Worm (Caenorhabditis elegans) whole organism, L2 larva: ENCODE results near the gene aat-3.

Source experiments
- C34F6.9 ChIP-seq: fragments of 150-350 bp; optimal IDR thresholded peaks from 2 replicates; lab custom pipeline; 2014; ENCODE audit warnings: missing biosample characterization, missing genetic modification characterization
- F13H6.1 ChIP-seq: sonication (generic microtip); optimal IDR thresholded peaks from 2 replicates; lab custom pipeline; 2016; ENCODE audit warnings: missing genetic modification characterization, missing compliant biosample characterization
- Y55F3AM.14 ChIP-seq: fragments of 200-800 bp; sonication (Bioruptor generic); optimal IDR thresholded peaks from 2 replicates; lab custom pipeline; 2018; ENCODE audit warnings: mild to moderate bottlenecking, missing genetic modification characterization, missing compliant biosample characterization
- aly-2 ChIP-seq: fragments of 150-350 bp; optimal IDR thresholded peaks from 2 replicates; lab custom pipeline; 2014; ENCODE audit warnings: missing biosample characterization, missing genetic modification characterization
- ama-1 ChIP-seq: fragments of 150-350 bp; optimal IDR thresholded peaks from 2 replicates; lab custom pipeline; 2018; ENCODE audit warnings: inconsistent platforms
- blmp-1 ChIP-seq: sonication (generic microtip); optimal IDR thresholded peaks from 2 replicates; lab custom pipeline; 2017; ENCODE audit warnings: missing genetic modification characterization, mild to moderate bottlenecking, missing compliant biosample characterization, antibody characterized with exemption, moderate library complexity; ENCODE audit not compliant: insufficient read depth
- ceh-16 ChIP-seq: fragments of 150-350 bp; optimal IDR thresholded peaks from 2 replicates; lab custom pipeline; 2014; ENCODE audit warnings: missing biosample characterization, missing genetic modification characterization
- ceh-82 ChIP-seq: fragments of 150-350 bp; optimal IDR thresholded peaks from 2 replicates; lab custom pipeline; 2014; ENCODE audit warnings: missing biosample characterization, missing genetic modification characterization
- crh-2 ChIP-seq: sonication (generic microtip); optimal IDR thresholded peaks from 2 replicates; lab custom pipeline; 2017; ENCODE audit warnings: missing biosample characterization, missing genetic modification characterization
- dmd-4 ChIP-seq: sonication (generic microtip); optimal IDR thresholded peaks from 2 replicates; lab custom pipeline; 2017; ENCODE audit warnings: missing biosample characterization, missing genetic modification characterization
- egl-27 ChIP-seq: sonication (generic microtip); optimal IDR thresholded peaks from 3 replicates; lab custom pipeline; 2017; ENCODE audit warnings: missing biosample characterization, missing genetic modification reagents, missing genetic modification characterization
- elt-3 ChIP-seq: sonication (generic microtip); optimal IDR thresholded peaks from 2 replicates; lab custom pipeline; 2017; ENCODE audit warnings: missing biosample characterization, missing genetic modification characterization
- fos-1 ChIP-seq: fragments of 150-350 bp; optimal IDR thresholded peaks from 2 replicates; lab custom pipeline; 2014; ENCODE audit warnings: missing biosample characterization, missing genetic modification characterization
- gmeb-1 ChIP-seq: fragments of 150-350 bp; optimal IDR thresholded peaks from 2 replicates; lab custom pipeline; 2014; ENCODE audit warnings: missing biosample characterization, missing genetic modification characterization
- lin-11 ChIP-seq: fragments of 150-350 bp; sonication (generic microtip); optimal IDR thresholded peaks from 2 replicates; lab custom pipeline; 2014; ENCODE audit warnings: missing biosample characterization, missing genetic modification characterization, inconsistent platforms, mixed read lengths
- lin-13 ChIP-seq: fragments of 150-350 bp; optimal IDR thresholded peaks from 2 replicates; lab custom pipeline; 2014; ENCODE audit warnings: missing biosample characterization, missing genetic modification reagents, missing genetic modification characterization
- lin-39 ChIP-seq: fragments of 150-350 bp; optimal IDR thresholded peaks from 2 replicates; lab custom pipeline; 2014; ENCODE audit warnings: missing biosample characterization, missing genetic modification reagents, missing genetic modification characterization
- lsy-2 ChIP-seq, 2 experiments: fragments of 150-350 bp in 1 of 2; sonication (generic microtip) in 1 of 2; optimal IDR thresholded peaks; 2 replicates each; lab custom pipeline; 2014 to 2017; ENCODE audit warnings: missing biosample characterization in 2 of 2, missing genetic modification characterization in 2 of 2
- mdl-1 ChIP-seq, 2 experiments: fragments of 150-350 bp in 1 of 2; sonication (generic microtip) in 1 of 2; optimal IDR thresholded peaks; 2 replicates each; lab custom pipeline; 2017; ENCODE audit warnings: missing biosample characterization in 2 of 2, missing genetic modification characterization in 2 of 2
- nhr-10 ChIP-seq: sonication (generic microtip); optimal IDR thresholded peaks from 2 replicates; lab custom pipeline; 2017; ENCODE audit warnings: missing biosample characterization, missing genetic modification characterization
- nhr-11 ChIP-seq: fragments of 150-350 bp; optimal IDR thresholded peaks from 2 replicates; lab custom pipeline; 2014; ENCODE audit warnings: missing biosample characterization, missing genetic modification characterization
- nhr-12 ChIP-seq: fragments of 150-350 bp; optimal IDR thresholded peaks from 2 replicates; lab custom pipeline; 2014; ENCODE audit warnings: missing biosample characterization, missing genetic modification characterization
- nhr-129 ChIP-seq: fragments of 150-350 bp; optimal IDR thresholded peaks from 2 replicates; lab custom pipeline; 2014; ENCODE audit warnings: missing biosample characterization, missing genetic modification characterization
- nhr-21 ChIP-seq: fragments of 150-350 bp; optimal IDR thresholded peaks from 2 replicates; lab custom pipeline; 2014; ENCODE audit warnings: missing biosample characterization, missing genetic modification characterization
- nhr-23 ChIP-seq: fragments of 150-350 bp; optimal IDR thresholded peaks from 2 replicates; lab custom pipeline; 2014; ENCODE audit warnings: missing biosample characterization, missing genetic modification reagents, missing genetic modification characterization
- nhr-25 ChIP-seq: fragments of 150-350 bp; sonication (generic microtip); optimal IDR thresholded peaks from 3 replicates; lab custom pipeline; 2014; ENCODE audit warnings: missing biosample characterization, missing genetic modification characterization
- peb-1 ChIP-seq: fragments of 150-350 bp; optimal IDR thresholded peaks from 2 replicates; lab custom pipeline; 2014; ENCODE audit warnings: missing biosample characterization, missing genetic modification characterization
- sem-4 ChIP-seq: fragments of 150-350 bp; optimal IDR thresholded peaks from 2 replicates; lab custom pipeline; 2014; ENCODE audit warnings: missing biosample characterization, missing genetic modification reagents, missing genetic modification characterization
- skn-1 ChIP-seq: sonication (generic microtip); optimal IDR thresholded peaks from 2 replicates; lab custom pipeline; 2017; ENCODE audit warnings: missing biosample characterization, missing genetic modification characterization
- sma-9 ChIP-seq, 2 experiments: fragments of 150-350 bp in 1 of 2; sonication (generic microtip) in 1 of 2; optimal IDR thresholded peaks; 2 replicates each; lab custom pipeline; 2014 to 2016; ENCODE audit warnings: missing genetic modification characterization in 2 of 2, mild to moderate bottlenecking in 1 of 2, missing biosample characterization in 1 of 2, missing compliant biosample characterization in 1 of 2, missing genetic modification reagents in 1 of 2, moderate library complexity in 1 of 2
- snpc-4 ChIP-seq: fragments of 150-350 bp; optimal IDR thresholded peaks from 2 replicates; lab custom pipeline; 2014; ENCODE audit warnings: missing biosample characterization, missing genetic modification characterization
- unc-39 ChIP-seq: fragments of 150-350 bp; optimal IDR thresholded peaks from 2 replicates; lab custom pipeline; 2014; ENCODE audit warnings: missing biosample characterization, missing genetic modification characterization
- unc-55 ChIP-seq: fragments of 150-350 bp; sonication (generic microtip); optimal IDR thresholded peaks from 3 replicates; lab custom pipeline; 2014; ENCODE audit warnings: missing biosample characterization, missing genetic modification reagents, missing genetic modification characterization
- unc-62 ChIP-seq: fragments of 150-350 bp; optimal IDR thresholded peaks from 2 replicates; lab custom pipeline; 2014; ENCODE audit warnings: missing biosample characterization, missing genetic modification reagents, missing genetic modification characterization
- zag-1 ChIP-seq: fragments of 150-350 bp; optimal IDR thresholded peaks from 2 replicates; lab custom pipeline; 2014; ENCODE audit warnings: missing biosample characterization, missing genetic modification characterization
- ztf-1 ChIP-seq: fragments of 200-800 bp; sonication (Bioruptor generic); conservative IDR thresholded peaks from 2 replicates; pipeline ENCODE4 v1.3.6; 2022; ENCODE audit warnings: missing genetic modification characterization, missing compliant biosample characterization
- ztf-4 ChIP-seq: fragments of 150-350 bp; optimal IDR thresholded peaks from 2 replicates; lab custom pipeline; 2014; ENCODE audit warnings: missing biosample characterization, missing genetic modification characterization

aat-3 gene

ce11 chrX:2569040-2569439, 17.0 kb downstream of the aat-3 start (continued):
- TF ChIP-seq F13H6.1 (tag; lab: Kevin White, UChicago) (peak; percentile 46), fos-1 (tag; lab: Kevin White, UChicago) (peak; percentile 99), egl-27 (tag; lab: Kevin White, UChicago) (no peak), dmd-4 (tag; lab: Kevin White, UChicago) (no peak), nhr-129 (peak; percentile 57), sem-4 (tag; lab: Kevin White, UChicago) (no peak), aly-2 (tag; lab: Kevin White, UChicago) (no peak), snpc-4 (no peak), blmp-1 (tag; lab: Kevin White, UChicago) (no peak), mdl-1 (tag; optimal IDR thresholded peaks at IDR 0.05; lab: Kevin White, UChicago) (no peak), lin-13 (GFP tag; lab: Kevin White, UChicago) (no peak), peb-1 (tag; lab: Kevin White, UChicago) (no peak), elt-3 (tag; lab: Kevin White, UChicago) (no peak), Y55F3AM.14 (GFP tag; lab: Kevin White, UChicago) (no peak), nhr-23 (tag; lab: Kevin White, UChicago) (no peak), lin-39 (tag; lab: Kevin White, UChicago) (no peak), unc-39 (tag; lab: Kevin White, UChicago) (no peak), ama-1 (lab: Kevin White, UChicago) (no peak), nhr-25 (no peak), lsy-2 (tag; optimal IDR thresholded peaks at IDR 0.05; lab: Kevin White, UChicago) (no peak), ztf-4 (tag; lab: Kevin White, UChicago) (no peak), ztf-1 (no peak), skn-1 (no peak), zag-1 (tag; lab: Kevin White, UChicago) (no peak), unc-55 (no peak)

- TF ChIP-seq lsy-2 (tag; optimal IDR thresholded peaks at IDR 0.05; lab: Kevin White, UChicago) (peak in 1 of 2 experiments; percentile 24), nhr-129 (peak; percentile 18), unc-55 (peak; percentile 59), nhr-12 (no peak), C34F6.9 (peak; percentile 25), nhr-21 (tag; lab: Kevin White, UChicago) (no peak), sma-9 (GFP tag; optimal IDR thresholded peaks at IDR 0.05; lab: Kevin White, UChicago) (peak; percentile 23), sma-9 (tag; optimal IDR thresholded peaks at IDR 0.05; lab: Kevin White, UChicago) (no peak)
- TF ChIP-seq, all 48 proteins: peak for 5
These were observed 20.6 kb downstream of the aat-3 start, which contains the start of the genes ccd-5 and F52H2.1 for ce11 chrX:2572646-2573149. TSS of gene ccd-5 (minus strand) at chrX:2572653. TSS of gene F52H2.1 (plus strand) at chrX:2573099.

- TF ChIP-seq nhr-11 (tag; lab: Kevin White, UChicago) (no peak), C34F6.9 (no peak), skn-1 (no peak), ceh-82 (tag; lab: Kevin White, UChicago) (no peak), unc-62 (GFP tag; lab: Kevin White, UChicago) (no peak), zag-1 (tag; lab: Kevin White, UChicago) (no peak), lin-11 (tag; lab: Kevin White, UChicago) (no peak), nhr-10 (tag; lab: Kevin White, UChicago) (no peak), ceh-16 (tag; lab: Kevin White, UChicago) (no peak), ztf-4 (tag; lab: Kevin White, UChicago) (no peak), blmp-1 (tag; lab: Kevin White, UChicago) (no peak)
These were observed 25.4 kb downstream of the aat-3 start, which contains the start of gene ttr-42 for ce11 chrX:2577442-2577841. TSS of gene ttr-42 (plus strand) at chrX:2577742.

ce11 chrX:2580524-2580981, 28.5 kb downstream of the aat-3 start, which contains the start of gene H01M10.1:
TSS of gene H01M10.1 (minus strand) at chrX:2580574.
- no peak for TF ChIP-seq unc-55
- peak; percentile 21 for TF ChIP-seq F13H6.1 (tag; lab: Kevin White, UChicago)
- TF ChIP-seq gmeb-1 (tag; lab: Kevin White, UChicago) = peak; percentile 45
- TF ChIP-seq fos-1 (tag; lab: Kevin White, UChicago) = peak; percentile 76
- TF ChIP-seq sma-9 (GFP tag; optimal IDR thresholded peaks at IDR 0.05; lab: Kevin White, UChicago) = peak; percentile 66
- no peak for TF ChIP-seq sma-9 (tag; optimal IDR thresholded peaks at IDR 0.05; lab: Kevin White, UChicago)
- peak; percentile 66 for TF ChIP-seq crh-2 (tag; lab: Kevin White, UChicago)
